Worm (Caenorhabditis elegans) whole organism, L2 larva: ENCODE results near the gene F58F12.1.

ENCODE experiments used
- C34F6.9 ChIP-seq: fragments of 150-350 bp; optimal IDR thresholded peaks from 2 replicates; lab custom pipeline; 2014; ENCODE audit warnings: missing biosample characterization, missing genetic modification characterization
- F13H6.1 ChIP-seq: sonication (generic microtip); optimal IDR thresholded peaks from 2 replicates; lab custom pipeline; 2016; ENCODE audit warnings: missing genetic modification characterization, missing compliant biosample characterization
- R02D3.7 ChIP-seq: fragments of 150-350 bp; optimal IDR thresholded peaks from 2 replicates; lab custom pipeline; 2014; ENCODE audit warnings: missing biosample characterization, missing genetic modification characterization
- Y55F3AM.14 ChIP-seq: fragments of 200-800 bp; sonication (Bioruptor generic); optimal IDR thresholded peaks from 2 replicates; lab custom pipeline; 2018; ENCODE audit warnings: mild to moderate bottlenecking, missing genetic modification characterization, missing compliant biosample characterization
- ZK546.5 ChIP-seq: sonication (generic microtip); optimal IDR thresholded peaks from 2 replicates; lab custom pipeline; 2017; ENCODE audit warnings: missing biosample characterization, missing genetic modification characterization
- alr-1 ChIP-seq: fragments of 150-350 bp; optimal IDR thresholded peaks from 2 replicates; lab custom pipeline; 2014; ENCODE audit warnings: missing biosample characterization, missing genetic modification characterization
- aly-2 ChIP-seq: fragments of 150-350 bp; optimal IDR thresholded peaks from 2 replicates; lab custom pipeline; 2014; ENCODE audit warnings: missing biosample characterization, missing genetic modification characterization
- ama-1 ChIP-seq: fragments of 150-350 bp; optimal IDR thresholded peaks from 2 replicates; lab custom pipeline; 2018; ENCODE audit warnings: inconsistent platforms
- blmp-1 ChIP-seq: sonication (generic microtip); optimal IDR thresholded peaks from 2 replicates; lab custom pipeline; 2017; ENCODE audit warnings: missing genetic modification characterization, mild to moderate bottlenecking, missing compliant biosample characterization, antibody characterized with exemption, moderate library complexity; ENCODE audit not compliant: insufficient read depth
- ceh-16 ChIP-seq: fragments of 150-350 bp; optimal IDR thresholded peaks from 2 replicates; lab custom pipeline; 2014; ENCODE audit warnings: missing biosample characterization, missing genetic modification characterization
- ceh-82 ChIP-seq: fragments of 150-350 bp; optimal IDR thresholded peaks from 2 replicates; lab custom pipeline; 2014; ENCODE audit warnings: missing biosample characterization, missing genetic modification characterization
- crh-2 ChIP-seq: sonication (generic microtip); optimal IDR thresholded peaks from 2 replicates; lab custom pipeline; 2017; ENCODE audit warnings: missing biosample characterization, missing genetic modification characterization
- dmd-4 ChIP-seq: sonication (generic microtip); optimal IDR thresholded peaks from 2 replicates; lab custom pipeline; 2017; ENCODE audit warnings: missing biosample characterization, missing genetic modification characterization
- egl-27 ChIP-seq: sonication (generic microtip); optimal IDR thresholded peaks from 3 replicates; lab custom pipeline; 2017; ENCODE audit warnings: missing biosample characterization, missing genetic modification reagents, missing genetic modification characterization
- elt-1 ChIP-seq: fragments of 150-350 bp; optimal IDR thresholded peaks from 2 replicates; lab custom pipeline; 2014; ENCODE audit warnings: missing biosample characterization, missing genetic modification characterization
- elt-3 ChIP-seq: sonication (generic microtip); optimal IDR thresholded peaks from 2 replicates; lab custom pipeline; 2017; ENCODE audit warnings: missing biosample characterization, missing genetic modification characterization
- fos-1 ChIP-seq: fragments of 150-350 bp; optimal IDR thresholded peaks from 2 replicates; lab custom pipeline; 2014; ENCODE audit warnings: missing biosample characterization, missing genetic modification characterization
- gmeb-1 ChIP-seq: fragments of 150-350 bp; optimal IDR thresholded peaks from 2 replicates; lab custom pipeline; 2014; ENCODE audit warnings: missing biosample characterization, missing genetic modification characterization
- lin-11 ChIP-seq: fragments of 150-350 bp; sonication (generic microtip); optimal IDR thresholded peaks from 2 replicates; lab custom pipeline; 2014; ENCODE audit warnings: missing biosample characterization, missing genetic modification characterization, inconsistent platforms, mixed read lengths
- lin-13 ChIP-seq: fragments of 150-350 bp; optimal IDR thresholded peaks from 2 replicates; lab custom pipeline; 2014; ENCODE audit warnings: missing biosample characterization, missing genetic modification reagents, missing genetic modification characterization
- lsy-2 ChIP-seq, 2 experiments: fragments of 150-350 bp in 1 of 2; sonication (generic microtip) in 1 of 2; optimal IDR thresholded peaks; 2 replicates each; lab custom pipeline; 2014 to 2017; ENCODE audit warnings: missing biosample characterization in 2 of 2, missing genetic modification characterization in 2 of 2
- mab-5 ChIP-seq: fragments of 150-350 bp; optimal IDR thresholded peaks from 2 replicates; lab custom pipeline; 2014; ENCODE audit warnings: missing biosample characterization, missing genetic modification characterization
- mbf-1 ChIP-seq: sonication (generic microtip); optimal IDR thresholded peaks from 2 replicates; lab custom pipeline; 2017; ENCODE audit warnings: missing biosample characterization, missing genetic modification characterization
- mdl-1 ChIP-seq, 2 experiments: fragments of 150-350 bp in 1 of 2; sonication (generic microtip) in 1 of 2; optimal IDR thresholded peaks; 2 replicates each; lab custom pipeline; 2017; ENCODE audit warnings: missing biosample characterization in 2 of 2, missing genetic modification characterization in 2 of 2
- nhr-10 ChIP-seq: sonication (generic microtip); optimal IDR thresholded peaks from 2 replicates; lab custom pipeline; 2017; ENCODE audit warnings: missing biosample characterization, missing genetic modification characterization
- nhr-11 ChIP-seq: fragments of 150-350 bp; optimal IDR thresholded peaks from 2 replicates; lab custom pipeline; 2014; ENCODE audit warnings: missing biosample characterization, missing genetic modification characterization
- nhr-12 ChIP-seq: fragments of 150-350 bp; optimal IDR thresholded peaks from 2 replicates; lab custom pipeline; 2014; ENCODE audit warnings: missing biosample characterization, missing genetic modification characterization
- nhr-129 ChIP-seq: fragments of 150-350 bp; optimal IDR thresholded peaks from 2 replicates; lab custom pipeline; 2014; ENCODE audit warnings: missing biosample characterization, missing genetic modification characterization
- nhr-21 ChIP-seq: fragments of 150-350 bp; optimal IDR thresholded peaks from 2 replicates; lab custom pipeline; 2014; ENCODE audit warnings: missing biosample characterization, missing genetic modification characterization
- nhr-23 ChIP-seq: fragments of 150-350 bp; optimal IDR thresholded peaks from 2 replicates; lab custom pipeline; 2014; ENCODE audit warnings: missing biosample characterization, missing genetic modification reagents, missing genetic modification characterization
- nhr-237 ChIP-seq: fragments of 150-350 bp; optimal IDR thresholded peaks from 2 replicates; lab custom pipeline; 2014; ENCODE audit warnings: missing biosample characterization, missing genetic modification characterization
- nhr-25 ChIP-seq: fragments of 150-350 bp; sonication (generic microtip); optimal IDR thresholded peaks from 3 replicates; lab custom pipeline; 2014; ENCODE audit warnings: missing biosample characterization, missing genetic modification characterization
- nhr-6 ChIP-seq: fragments of 150-350 bp; optimal IDR thresholded peaks from 2 replicates; lab custom pipeline; 2014; ENCODE audit warnings: missing biosample characterization, missing genetic modification characterization
- nhr-77 ChIP-seq: fragments of 150-350 bp; optimal IDR thresholded peaks from 2 replicates; lab custom pipeline; 2014; ENCODE audit warnings: missing biosample characterization, missing genetic modification characterization
- peb-1 ChIP-seq: fragments of 150-350 bp; optimal IDR thresholded peaks from 2 replicates; lab custom pipeline; 2014; ENCODE audit warnings: missing biosample characterization, missing genetic modification characterization
- sem-4 ChIP-seq: fragments of 150-350 bp; optimal IDR thresholded peaks from 2 replicates; lab custom pipeline; 2014; ENCODE audit warnings: missing biosample characterization, missing genetic modification reagents, missing genetic modification characterization
- skn-1 ChIP-seq: sonication (generic microtip); optimal IDR thresholded peaks from 2 replicates; lab custom pipeline; 2017; ENCODE audit warnings: missing biosample characterization, missing genetic modification characterization
- sma-3 ChIP-seq: sonication (generic microtip); optimal IDR thresholded peaks from 2 replicates; lab custom pipeline; 2016; ENCODE audit warnings: missing genetic modification reagents, missing genetic modification characterization, missing compliant biosample characterization
- sma-9 ChIP-seq, 2 experiments: fragments of 150-350 bp in 1 of 2; sonication (generic microtip) in 1 of 2; optimal IDR thresholded peaks; 2 replicates each; lab custom pipeline; 2014 to 2016; ENCODE audit warnings: missing genetic modification characterization in 2 of 2, mild to moderate bottlenecking in 1 of 2, missing biosample characterization in 1 of 2, missing compliant biosample characterization in 1 of 2, missing genetic modification reagents in 1 of 2, moderate library complexity in 1 of 2
- snpc-4 ChIP-seq: fragments of 150-350 bp; optimal IDR thresholded peaks from 2 replicates; lab custom pipeline; 2014; ENCODE audit warnings: missing biosample characterization, missing genetic modification characterization
- unc-39 ChIP-seq: fragments of 150-350 bp; optimal IDR thresholded peaks from 2 replicates; lab custom pipeline; 2014; ENCODE audit warnings: missing biosample characterization, missing genetic modification characterization
- unc-55 ChIP-seq: fragments of 150-350 bp; sonication (generic microtip); optimal IDR thresholded peaks from 3 replicates; lab custom pipeline; 2014; ENCODE audit warnings: missing biosample characterization, missing genetic modification reagents, missing genetic modification characterization
- unc-62 ChIP-seq: fragments of 150-350 bp; optimal IDR thresholded peaks from 2 replicates; lab custom pipeline; 2014; ENCODE audit warnings: missing biosample characterization, missing genetic modification reagents, missing genetic modification characterization
- zag-1 ChIP-seq: fragments of 150-350 bp; optimal IDR thresholded peaks from 2 replicates; lab custom pipeline; 2014; ENCODE audit warnings: missing biosample characterization, missing genetic modification characterization
- ztf-1 ChIP-seq: fragments of 200-800 bp; sonication (Bioruptor generic); conservative IDR thresholded peaks from 2 replicates; pipeline ENCODE4 v1.3.6; 2022; ENCODE audit warnings: missing genetic modification characterization, missing compliant biosample characterization
- ztf-11 ChIP-seq: sonication (generic microtip); optimal IDR thresholded peaks from 2 replicates; lab custom pipeline; 2017; ENCODE audit warnings: missing biosample characterization, missing genetic modification characterization
- ztf-4 ChIP-seq: fragments of 150-350 bp; optimal IDR thresholded peaks from 2 replicates; lab custom pipeline; 2014; ENCODE audit warnings: missing biosample characterization, missing genetic modification characterization

F58F12.1 gene

DNA sequence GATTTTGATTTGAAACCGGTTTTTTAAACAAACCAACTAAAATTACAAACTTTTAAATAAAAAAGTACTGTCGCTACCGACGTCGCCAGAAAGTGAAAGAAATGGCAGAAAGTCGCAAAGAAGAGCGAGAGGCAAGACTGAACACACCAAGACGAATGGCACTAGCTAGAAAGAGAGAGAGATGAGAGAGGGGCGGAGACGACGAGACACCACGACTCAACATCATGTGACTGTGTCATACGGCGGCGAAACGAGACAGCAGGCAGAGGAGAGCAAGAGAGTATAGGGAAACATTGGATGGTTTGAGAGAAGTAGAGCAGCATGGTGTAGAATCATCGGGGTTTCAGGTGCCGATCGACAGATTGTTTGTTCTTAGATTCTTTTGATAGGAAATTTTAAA, 35.1 kb upstream of the F58F12.1 start:
- TF ChIP-seq nhr-129 (tag; lab: Kevin White, UChicago) (peak; percentile 95), nhr-237 (tag; lab: Kevin White, UChicago) (peak; percentile 61), zag-1 (tag; lab: Kevin White, UChicago) (peak; percentile 58), lin-13 (GFP tag; lab: Kevin White, UChicago) (peak; percentile 83), elt-1 (tag; lab: Kevin White, UChicago) (peak; percentile 66), unc-39 (no peak), sma-9 (GFP tag; optimal IDR thresholded peaks at IDR 0.05; lab: Kevin White, UChicago) (peak; percentile 96), sma-9 (tag; optimal IDR thresholded peaks at IDR 0.05; lab: Kevin White, UChicago) (no peak), egl-27 (tag; lab: Kevin White, UChicago) (peak; percentile 84), snpc-4 (tag; lab: Kevin White, UChicago) (peak; percentile 47), gmeb-1 (tag; lab: Kevin White, UChicago) (peak; percentile 83), sem-4 (tag; lab: Kevin White, UChicago) (peak; percentile 87), nhr-77 (tag; lab: Kevin White, UChicago) (no peak), C34F6.9 (tag; lab: Kevin White, UChicago) (peak; percentile 98), lin-11 (tag; lab: Kevin White, UChicago) (peak; percentile 82), unc-55 (GFP tag; lab: Kevin White, UChicago) (peak; percentile 89), Y55F3AM.14 (GFP tag; lab: Kevin White, UChicago) (peak; percentile 56), ceh-16 (tag; lab: Kevin White, UChicago) (peak; percentile 84), nhr-21 (tag; lab: Kevin White, UChicago) (peak; percentile 92), skn-1 (tag; lab: Kevin White, UChicago) (no peak), sma-3 (GFP tag; lab: Kevin White, UChicago) (peak; percentile 95), lsy-2 (tag; optimal IDR thresholded peaks at IDR 0.05; lab: Kevin White, UChicago) (peak; percentile 72 to 92), blmp-1 (tag; lab: Kevin White, UChicago) (peak; percentile 90), unc-62 (GFP tag; lab: Kevin White, UChicago) (peak; percentile 64), nhr-6 (tag; lab: Kevin White, UChicago) (peak; percentile 65), mdl-1 (tag; optimal IDR thresholded peaks at IDR 0.05; lab: Kevin White, UChicago) (peak; percentile 56 to 87), ztf-1 (GFP tag; lab: Robert Waterston, UW) (no peak), dmd-4 (tag; lab: Kevin White, UChicago) (no peak), nhr-10 (tag; lab: Kevin White, UChicago) (peak; percentile 56), F13H6.1 (tag; lab: Kevin White, UChicago) (peak; percentile 95), nhr-23 (no peak), ztf-11 (no peak), ztf-4 (tag; lab: Kevin White, UChicago) (peak; percentile 89), crh-2 (tag; lab: Kevin White, UChicago) (peak; percentile 96), elt-3 (tag; lab: Kevin White, UChicago) (no peak), ceh-82 (tag; lab: Kevin White, UChicago) (peak; percentile 44), ZK546.5 (tag; lab: Kevin White, UChicago) (no peak), fos-1 (tag; lab: Kevin White, UChicago) (peak; percentile 92), R02D3.7 (tag; lab: Kevin White, UChicago) (no peak), nhr-11 (tag; lab: Kevin White, UChicago) (no peak), aly-2 (tag; lab: Kevin White, UChicago) (no peak), ama-1 (lab: Kevin White, UChicago) (peak; percentile 99), mbf-1 (no peak), peb-1 (tag; lab: Kevin White, UChicago) (no peak), nhr-12 (no peak), mab-5 (tag; lab: Kevin White, UChicago) (peak; percentile 90), nhr-25 (peak; percentile 96), alr-1 (tag; lab: Kevin White, UChicago) (no peak)
